Fruit fly (Drosophila melanogaster) whole organism, wandering third instar larva: ENCODE measurements around the gene eIF1A.

ENCODE experiments used
- GATAd ChIP-seq: sonication (Bioruptor generic); optimal IDR thresholded peaks from 2 replicates; lab custom pipeline; 2016; ENCODE audit warnings: missing biosample characterization, missing genetic modification characterization
- Myc ChIP-seq: fragments of >200 bp; optimal IDR thresholded peaks from 2 replicates; lab custom pipeline; 2017
- OdsH ChIP-seq: fragments of 200-800 bp; sonication (Bioruptor generic); optimal IDR thresholded peaks from 2 replicates; lab custom pipeline; 2016; ENCODE audit warnings: missing biosample characterization, mild to moderate bottlenecking, missing genetic modification characterization
- br ChIP-seq: fragments of 200-800 bp; sonication (Bioruptor generic); optimal IDR thresholded peaks from 2 replicates; lab custom pipeline; 2016; ENCODE audit warnings: missing biosample characterization, missing genetic modification characterization
- ey ChIP-seq: fragments of 200-800 bp; sonication (Bioruptor generic); optimal IDR thresholded peaks from 2 replicates; lab custom pipeline; 2016; ENCODE audit warnings: missing biosample characterization, missing genetic modification characterization
- foxo ChIP-seq, 2 experiments: fragments of 200-800 bp; sonication (Bioruptor generic); optimal IDR thresholded peaks; 2 replicates in 1 of 2; 3 replicates in 1 of 2; lab custom pipeline; 2016 to 2017; ENCODE audit warnings: missing biosample characterization in 2 of 2, missing genetic modification characterization in 2 of 2
- lola ChIP-seq: fragments of >200 bp; optimal IDR thresholded peaks from 2 replicates; lab custom pipeline; 2017; ENCODE audit warnings: missing biosample characterization, missing genetic modification characterization
- psq ChIP-seq: fragments of 200-800 bp; sonication (Bioruptor generic); optimal IDR thresholded peaks from 3 replicates; lab custom pipeline; 2017; ENCODE audit warnings: missing biosample characterization, mild to moderate bottlenecking, missing genetic modification characterization, moderate library complexity
- usp ChIP-seq: fragments of >200 bp; optimal IDR thresholded peaks from 2 replicates; lab custom pipeline; 2017; ENCODE audit warnings: missing biosample characterization, missing genetic modification characterization

DNA sequence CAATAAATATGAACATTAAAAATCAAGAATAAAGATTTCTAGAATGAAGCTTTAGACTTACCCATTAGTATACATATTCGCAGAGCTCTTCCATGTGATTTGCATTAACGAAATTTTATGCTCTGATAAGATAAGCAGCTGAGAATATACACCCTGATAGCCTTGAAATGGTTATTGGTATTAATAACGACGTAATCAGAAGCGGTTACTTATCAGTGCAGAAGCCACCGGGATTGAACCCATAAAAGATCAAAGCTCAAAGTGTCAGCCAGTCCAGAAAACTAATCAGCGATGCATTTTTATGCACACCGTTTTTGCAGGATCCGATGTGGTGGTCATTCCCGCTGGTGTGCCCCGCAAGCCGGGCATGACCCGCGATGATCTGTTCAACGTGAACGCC is 47.1 kb upstream of the eIF1A start:
- TF ChIP-seq foxo (GFP tag; optimal IDR thresholded peaks at IDR 0.05; lab: Kevin White, UChicago) (no peak), Myc (lab: Kevin White, UChicago) (no peak), br (no peak), OdsH (GFP tag; lab: Kevin White, UChicago) (no peak), lola (GFP tag; lab: Kevin White, UChicago) (no peak), GATAd (GFP tag; lab: Kevin White, UChicago) (no peak), psq (GFP tag; lab: Kevin White, UChicago) (no peak), usp (no peak), ey (GFP tag; lab: Kevin White, UChicago) (no peak)
